Fruit fly (Drosophila melanogaster) S2 (cell line): ENCODE results near the gene mRpL38.

Experiments used
- CG8478 ChIP-seq: fragments of >200 bp; optimal IDR thresholded peaks from 2 replicates; lab custom pipeline; 2018
- CTCF ChIP-seq, 2 experiments: fragments of >200 bp; optimal IDR thresholded peaks; 2 replicates each; lab custom pipeline; 2018

The mRpL38 gene

DNA sequence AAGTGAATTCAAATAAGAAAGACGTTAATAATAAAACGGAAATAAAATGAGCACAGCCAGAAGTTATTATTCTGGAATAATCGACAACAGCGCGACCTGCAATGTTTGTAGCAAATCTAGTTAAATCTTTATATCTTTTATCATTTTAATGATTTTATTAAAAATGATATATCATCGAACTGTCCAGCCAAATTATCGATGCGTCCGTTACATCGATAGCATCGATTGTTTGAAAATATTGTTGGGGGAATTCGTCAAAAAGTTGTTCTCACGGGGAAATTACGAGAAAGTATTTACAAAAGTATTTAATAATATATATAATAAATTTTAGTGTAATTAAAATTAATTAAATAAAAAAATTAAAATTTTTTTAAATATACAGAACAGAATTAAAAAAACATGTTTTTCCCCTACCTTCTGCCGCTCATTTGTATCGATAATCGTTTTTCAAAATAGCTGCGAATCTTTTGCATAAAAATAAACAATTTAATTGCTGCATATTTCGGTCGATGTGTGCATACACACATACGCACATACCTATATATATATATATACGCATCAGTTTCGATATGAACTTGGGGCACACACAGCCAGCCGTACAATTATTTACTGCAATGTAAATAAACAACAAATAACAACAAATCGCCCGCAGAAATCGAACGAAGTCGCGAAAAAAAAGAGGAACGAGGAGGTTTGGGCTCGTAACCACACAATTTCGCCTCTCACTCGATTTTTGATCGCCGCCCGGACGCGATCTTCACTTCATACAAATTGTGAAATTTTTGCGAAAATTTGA is 17.1 kb downstream of the mRpL38 start, which contains the start of gene CG32599:
TSS of gene CG32599 (plus strand) at position 746 of the 796 bp plus-strand sequence.
- TF ChIP-seq CTCF (optimal IDR thresholded peaks at IDR 0.05; lab: Kevin White, UChicago) (no peak), CG8478 (no peak)

DNA sequence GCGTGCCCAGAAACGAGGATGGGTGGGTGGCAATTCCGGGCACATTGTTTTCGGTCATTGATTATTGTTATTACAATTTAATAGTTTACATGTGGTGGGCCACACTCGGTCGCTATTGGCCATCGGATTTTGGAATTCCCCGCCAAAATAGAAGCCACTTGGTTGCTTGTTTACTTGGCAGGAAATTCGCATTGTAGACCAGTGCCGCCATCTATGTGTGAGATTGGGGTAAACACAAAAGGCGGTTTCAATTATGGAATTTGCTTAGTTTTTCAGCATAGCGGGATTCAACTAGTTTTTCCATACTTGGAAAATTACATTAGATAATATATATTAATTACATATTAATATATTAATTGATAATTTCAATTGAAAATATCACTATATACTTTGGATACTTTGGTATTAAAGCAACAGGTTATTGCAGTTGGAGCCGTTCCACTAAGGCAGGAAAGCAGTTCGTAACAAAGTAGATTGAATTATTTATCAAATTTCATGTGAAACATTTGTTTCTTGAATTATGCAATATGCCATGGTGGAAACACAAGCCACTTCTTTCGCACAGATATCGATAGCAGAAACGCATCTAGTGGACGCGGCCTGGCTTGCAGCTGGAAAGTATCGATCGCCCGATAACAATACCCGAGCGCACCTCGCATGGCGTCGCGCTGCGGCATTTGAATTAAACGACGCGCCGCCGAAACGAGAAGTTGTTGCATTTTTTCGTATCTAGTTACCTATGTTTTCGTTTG is 21.1 kb downstream of the mRpL38 start, which contains the start of gene mud:
TSS of gene mud (plus strand) at position 698 of the 752 bp plus-strand sequence.
- TF ChIP-seq CTCF (optimal IDR thresholded peaks at IDR 0.05; lab: Kevin White, UChicago): peak; percentile 74 to 85
- no peak for TF ChIP-seq CG8478

DNA sequence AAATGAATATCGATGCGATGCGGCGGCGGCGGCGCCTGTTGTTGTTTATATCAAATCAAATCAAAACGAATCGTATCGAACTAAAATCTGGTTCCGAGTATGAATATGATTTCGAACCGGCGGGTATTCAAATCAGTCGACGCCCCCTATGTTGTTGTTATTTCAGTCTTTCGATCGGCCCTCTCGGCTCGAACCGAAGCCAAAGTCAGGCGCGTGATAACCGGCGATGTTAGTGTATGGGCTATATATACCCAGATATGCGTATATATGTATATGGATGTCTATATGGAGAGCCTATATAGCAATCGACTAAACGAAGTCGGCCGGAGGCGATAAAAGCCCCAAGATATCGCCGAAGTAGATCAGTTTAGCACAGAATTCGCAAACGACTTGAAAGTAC is 34.8 kb downstream of the mRpL38 start, which contains the start of the genes CG46317 and Tat:
TSS of gene CG46317 (plus strand) at position 361 of the 400 bp plus-strand sequence.
TSS of gene Tat (plus strand) at position 361 of the 400 bp plus-strand sequence.
- TF ChIP-seq CG8478 (no peak), CTCF (optimal IDR thresholded peaks at IDR 0.05; lab: Kevin White, UChicago) (no peak)

DNA sequence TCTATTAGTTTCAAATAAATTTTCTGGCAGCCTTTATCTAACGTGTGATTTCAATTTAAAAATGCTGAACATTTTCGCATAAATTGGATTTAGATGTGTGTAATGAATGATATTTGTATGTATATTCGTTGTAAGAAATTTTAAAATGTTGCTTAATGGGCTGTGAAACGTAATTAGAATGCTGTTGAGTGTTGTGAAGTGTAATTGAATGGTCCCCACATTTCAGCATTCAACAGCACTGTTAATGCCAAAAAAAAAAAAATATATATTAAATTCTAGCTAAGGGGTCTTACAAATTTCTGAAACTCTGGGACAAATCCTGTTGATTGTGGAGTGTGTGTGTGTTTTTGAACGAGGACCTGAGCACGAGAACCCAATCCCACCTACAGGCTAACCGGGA is 39.1 kb downstream of the mRpL38 start:
- TF ChIP-seq CTCF (optimal IDR thresholded peaks at IDR 0.05; lab: Kevin White, UChicago) (no peak), CG8478 (no peak)

DNA sequence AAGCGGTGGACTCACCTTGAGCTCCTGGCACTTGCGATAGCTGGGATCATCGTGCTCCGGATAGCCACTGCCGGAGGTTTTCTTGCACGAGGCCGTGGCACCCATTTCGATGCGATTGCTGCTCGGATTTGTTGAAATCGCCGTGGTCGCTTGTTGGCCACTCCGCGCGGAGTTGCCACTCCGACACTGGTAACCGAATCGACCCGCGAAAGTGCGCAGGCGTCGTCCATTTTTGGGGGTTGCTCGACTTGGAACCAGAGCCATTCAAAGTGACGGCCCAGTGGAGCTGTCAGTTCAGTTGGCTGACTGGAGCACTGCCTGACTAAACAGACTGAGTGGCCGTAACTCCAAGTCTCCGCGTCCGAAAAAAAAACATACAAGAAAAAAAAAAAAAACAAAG is 40.0 kb downstream of the mRpL38 start, which contains the start of the genes CG13404 and na:
TSS of gene CG13404 (minus strand) at position 176 of the 400 bp plus-strand sequence.
TSS of gene na (plus strand) at position 293 of the 400 bp plus-strand sequence.
- no peak for TF ChIP-seq CG8478
- no peak for TF ChIP-seq CTCF (optimal IDR thresholded peaks at IDR 0.05; lab: Kevin White, UChicago)

DNA sequence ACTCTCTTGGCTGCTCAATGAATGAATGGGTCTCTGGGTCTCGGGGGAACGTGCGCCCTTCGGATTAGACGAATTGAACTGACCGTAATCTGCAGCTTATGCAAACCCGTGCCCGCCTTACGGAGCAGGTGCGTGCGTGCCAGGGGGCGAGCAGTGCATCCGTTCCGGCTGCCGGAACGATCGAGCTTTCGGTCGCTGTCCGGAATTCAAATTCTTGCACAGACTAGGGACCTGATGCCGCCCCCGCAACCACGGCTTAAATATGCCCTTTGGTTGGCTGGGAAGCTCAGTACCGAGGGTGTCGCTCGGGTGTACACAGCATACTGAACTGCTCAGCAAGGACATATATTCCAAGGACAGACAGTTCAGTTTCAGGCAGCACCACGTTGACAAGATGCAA is 51.3 kb downstream of the mRpL38 start, which contains the start of gene Muc12Ea:
TSS of gene Muc12Ea (plus strand) at position 301 of the 400 bp plus-strand sequence.
- TF ChIP-seq CTCF (optimal IDR thresholded peaks at IDR 0.05; lab: Kevin White, UChicago): no peak
- no peak for TF ChIP-seq CG8478
